Worm (Caenorhabditis elegans) whole organism, L4 larva: ENCODE measurements around the gene ugt-2.

Source experiments
- attf-4 ChIP-seq: sonication (generic microtip); optimal IDR thresholded peaks from 3 replicates; lab custom pipeline; 2017; ENCODE audit warnings: missing biosample characterization, missing genetic modification characterization
- nhr-76 ChIP-seq: fragments of 150-350 bp; optimal IDR thresholded peaks from 2 replicates; lab custom pipeline; 2014; ENCODE audit warnings: missing biosample characterization, missing genetic modification characterization

DNA sequence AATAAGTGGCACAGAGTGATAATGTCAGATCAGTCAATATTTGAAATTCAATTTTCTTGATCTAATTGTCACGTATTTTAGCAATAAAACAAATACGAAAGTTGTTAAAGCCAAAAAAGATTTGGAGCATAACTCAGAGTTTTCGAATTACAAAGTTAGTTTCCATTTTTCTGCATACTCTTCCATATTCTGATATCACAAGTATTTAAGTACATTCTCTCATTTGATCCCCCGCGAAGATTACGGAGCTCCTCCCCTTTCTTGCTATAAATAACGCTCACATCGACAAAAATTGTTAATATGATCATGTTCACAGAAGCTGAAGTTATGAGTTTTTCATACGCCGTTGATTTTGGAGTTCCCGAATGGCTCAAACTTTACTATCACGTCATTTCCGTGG lies 30.3 kb upstream of the ugt-2 start, which contains the start of gene sri-20:
- no peak for TF ChIP-seq nhr-76 (tag; lab: Kevin White, UChicago)
- TF ChIP-seq attf-4 = no peak
